Worm (Caenorhabditis elegans) whole organism, L1 larva: ENCODE data around the gene cup-16.

Experiments
- F16B12.6 ChIP-seq: fragments of 150-350 bp; optimal IDR thresholded peaks from 2 replicates; lab custom pipeline; 2014; ENCODE audit warnings: missing biosample characterization, missing genetic modification characterization
- Y116A8C.19 ChIP-seq: sonication (generic microtip); optimal IDR thresholded peaks from 2 replicates; lab custom pipeline; 2016; ENCODE audit warnings: missing compliant biosample characterization, missing genetic modification characterization, borderline replicate concordance
- aha-1 ChIP-seq: fragments of 150-350 bp; optimal IDR thresholded peaks from 2 replicates; lab custom pipeline; 2014; ENCODE audit warnings: missing biosample characterization, missing genetic modification characterization
- alr-1 ChIP-seq: fragments of 200-800 bp; sonication (Bioruptor generic); optimal IDR thresholded peaks from 2 replicates; lab custom pipeline; 2018; ENCODE audit warnings: borderline replicate concordance, mild to moderate bottlenecking, missing genetic modification characterization, missing compliant biosample characterization
- ceh-63 ChIP-seq: fragments of 200-800 bp; sonication (Bioruptor generic); optimal IDR thresholded peaks from 2 replicates; lab custom pipeline; 2018; ENCODE audit warnings: mild to moderate bottlenecking, missing genetic modification characterization, missing compliant biosample characterization
- ceh-8 ChIP-seq: fragments of 200-800 bp; sonication (Bioruptor generic); optimal IDR thresholded peaks from 2 replicates; lab custom pipeline; 2018; ENCODE audit warnings: mild to moderate bottlenecking, missing genetic modification characterization, moderate library complexity, missing compliant biosample characterization
- ceh-82 ChIP-seq, 3 experiments: fragments of 150-350 bp in 1 of 3; sonication (generic microtip) in 2 of 3; optimal IDR thresholded peaks; 2 replicates each; lab custom pipeline; 2014 to 2017; ENCODE audit warnings: missing biosample characterization in 3 of 3, missing genetic modification characterization in 3 of 3
- ces-1 ChIP-seq: fragments of 150-350 bp; optimal IDR thresholded peaks from 2 replicates; lab custom pipeline; 2014; ENCODE audit warnings: missing biosample characterization, missing genetic modification reagents, missing genetic modification characterization
- dpl-1 ChIP-seq, 3 experiments: fragments of 150-350 bp in 2 of 3; sonication (generic microtip) in 1 of 3; optimal IDR thresholded peaks; 2 replicates each; lab custom pipeline; 2014 to 2017; ENCODE audit warnings: missing biosample characterization in 3 of 3, missing genetic modification characterization in 3 of 3, missing genetic modification reagents in 3 of 3
- dsc-1 ChIP-seq: sonication (generic microtip); optimal IDR thresholded peaks from 2 replicates; lab custom pipeline; 2016; ENCODE audit warnings: mild to moderate bottlenecking, missing genetic modification characterization, missing compliant biosample characterization
- efl-1 ChIP-seq, 4 experiments: fragments of 150-350 bp; optimal IDR thresholded peaks in 3 of 4; peaks in 1 of 4; 1 replicate in 1 of 4; 2 replicates in 3 of 4; lab custom pipeline; 2014; ENCODE audit warnings: missing biosample characterization in 2 of 4, missing genetic modification characterization in 2 of 4, missing genetic modification reagents in 2 of 4
- efl-3 ChIP-seq: fragments of 200-800 bp; sonication (Bioruptor generic); optimal IDR thresholded peaks from 2 replicates; lab custom pipeline; 2018; ENCODE audit warnings: mild to moderate bottlenecking, missing genetic modification characterization, missing compliant biosample characterization
- egl-13 ChIP-seq: sonication (generic microtip); optimal IDR thresholded peaks from 2 replicates; lab custom pipeline; 2016; ENCODE audit warnings: missing genotype, missing genetic modification reagents, missing genetic modification characterization, missing compliant biosample characterization
- elt-2 ChIP-seq: sonication (generic microtip); optimal IDR thresholded peaks from 2 replicates; lab custom pipeline; 2016; ENCODE audit warnings: missing genetic modification characterization, mild to moderate bottlenecking, inconsistent platforms, missing compliant biosample characterization, missing genetic modification reagents
- elt-3 ChIP-seq, 6 experiments: fragments of 150-350 bp in 1 of 6; sonication (generic microtip); optimal IDR thresholded peaks; 2 replicates each; lab custom pipeline; 2017 to 2018; ENCODE audit warnings: missing biosample characterization in 6 of 6, missing genetic modification characterization in 6 of 6, inconsistent platforms in 1 of 6
- fkh-8 ChIP-seq: sonication (generic microtip); optimal IDR thresholded peaks from 2 replicates; lab custom pipeline; 2016; ENCODE audit warnings: mild to moderate bottlenecking, missing genetic modification characterization, missing compliant biosample characterization
- fos-1 ChIP-seq: fragments of 150-350 bp; optimal IDR thresholded peaks from 2 replicates; lab custom pipeline; 2014; ENCODE audit warnings: missing biosample characterization, missing genetic modification characterization
- grh-1 ChIP-seq: fragments of 200-800 bp; sonication (Bioruptor generic); IDR thresholded peaks from 2 replicates; pipeline ENCODE4 v1.3.6; 2022; ENCODE audit warnings: missing genetic modification reagents, missing genetic modification characterization, missing compliant biosample characterization
- hlh-4 ChIP-seq: sonication (generic microtip); optimal IDR thresholded peaks from 2 replicates; lab custom pipeline; 2016; ENCODE audit warnings: mild to moderate bottlenecking, missing genetic modification characterization, missing compliant biosample characterization
- hpl-2 ChIP-seq: fragments of 150-350 bp; optimal IDR thresholded peaks from 2 replicates; lab custom pipeline; 2014; ENCODE audit warnings: missing biosample characterization, missing genetic modification reagents, missing genetic modification characterization
- irx-1 ChIP-seq: sonication (generic microtip); optimal IDR thresholded peaks from 2 replicates; lab custom pipeline; 2016; ENCODE audit warnings: missing genetic modification characterization, missing compliant biosample characterization
- isw-1 ChIP-seq: fragments of 200-800 bp; sonication (Bioruptor generic); IDR thresholded peaks from 2 replicates; pipeline ENCODE4 v1.3.6; 2022; ENCODE audit warnings: missing genetic modification characterization, missing compliant biosample characterization
- lin-14 ChIP-seq: fragments of 200-800 bp; sonication (Bioruptor generic); optimal IDR thresholded peaks from 2 replicates; lab custom pipeline; 2018; ENCODE audit warnings: mild to moderate bottlenecking, missing genetic modification characterization, moderate library complexity, missing compliant biosample characterization
- lin-15B ChIP-seq: fragments of 150-350 bp; sonication (generic microtip); optimal IDR thresholded peaks from 3 replicates; lab custom pipeline; 2014; ENCODE audit warnings: missing biosample characterization, missing genetic modification characterization
- lsy-2 ChIP-seq, 2 experiments: fragments of 150-350 bp; optimal IDR thresholded peaks; 2 replicates each; lab custom pipeline; 2014; ENCODE audit warnings: missing biosample characterization in 2 of 2, missing genetic modification characterization in 2 of 2
- mab-9 ChIP-seq: fragments of 200-800 bp; sonication (Bioruptor generic); IDR thresholded peaks from 2 replicates; pipeline ENCODE4 v1.3.6; 2022; ENCODE audit warnings: missing genetic modification reagents, missing genetic modification characterization, missing compliant biosample characterization
- mdl-1 ChIP-seq, 2 experiments: fragments of 150-350 bp; optimal IDR thresholded peaks; 2 replicates each; lab custom pipeline; 2014 to 2017; ENCODE audit warnings: missing biosample characterization in 2 of 2, missing genetic modification characterization in 2 of 2, inconsistent platforms in 1 of 2
- mef-2 ChIP-seq: fragments of 150-350 bp; optimal IDR thresholded peaks from 2 replicates; lab custom pipeline; 2014; ENCODE audit warnings: missing biosample characterization, missing genetic modification characterization
- mep-1 ChIP-seq: fragments of 150-350 bp; optimal IDR thresholded peaks from 2 replicates; lab custom pipeline; 2014; ENCODE audit warnings: missing biosample characterization, missing genetic modification characterization
- nhr-11 ChIP-seq: fragments of 150-350 bp; optimal IDR thresholded peaks from 2 replicates; lab custom pipeline; 2014; ENCODE audit warnings: missing biosample characterization, missing genetic modification characterization
- nhr-19 ChIP-seq: fragments of 200-800 bp; sonication (Bioruptor generic); conservative IDR thresholded peaks from 2 replicates; pipeline ENCODE4 v1.3.6; 2022; ENCODE audit warnings: missing genetic modification characterization, missing compliant biosample characterization
- nhr-20 ChIP-seq: sonication (generic microtip); optimal IDR thresholded peaks from 2 replicates; lab custom pipeline; 2016; ENCODE audit warnings: mild to moderate bottlenecking, missing genetic modification characterization, missing compliant biosample characterization
- nhr-237 ChIP-seq: fragments of 150-350 bp; optimal IDR thresholded peaks from 2 replicates; lab custom pipeline; 2014; ENCODE audit warnings: missing biosample characterization, missing genetic modification characterization
- nhr-28 ChIP-seq: fragments of 150-350 bp; optimal IDR thresholded peaks from 2 replicates; lab custom pipeline; 2014; ENCODE audit warnings: missing biosample characterization, missing genetic modification characterization
- nhr-71 ChIP-seq: sonication (generic microtip); optimal IDR thresholded peaks from 2 replicates; lab custom pipeline; 2016; ENCODE audit warnings: mild to moderate bottlenecking, missing genetic modification characterization, moderate library complexity, missing compliant biosample characterization
- nhr-76 ChIP-seq: sonication (generic microtip); optimal IDR thresholded peaks from 2 replicates; lab custom pipeline; 2017; ENCODE audit warnings: missing biosample characterization, missing genetic modification characterization
- nhr-77 ChIP-seq: fragments of 150-350 bp; optimal IDR thresholded peaks from 2 replicates; lab custom pipeline; 2014; ENCODE audit warnings: missing biosample characterization, missing genetic modification characterization
- nhr-84 ChIP-seq: sonication (generic microtip); optimal IDR thresholded peaks from 2 replicates; lab custom pipeline; 2017; ENCODE audit warnings: missing biosample characterization, missing genetic modification characterization
- nhr-85 ChIP-seq: sonication (generic microtip); peaks from one replicate; lab custom pipeline; 2016; ENCODE audit warnings: missing genetic modification characterization, inconsistent platforms, missing compliant biosample characterization
- pqm-1 ChIP-seq: sonication (generic microtip); optimal IDR thresholded peaks from 3 replicates; lab custom pipeline; 2017; ENCODE audit warnings: missing biosample characterization, missing genetic modification characterization
- rnt-1 ChIP-seq: sonication (generic microtip); optimal IDR thresholded peaks from 2 replicates; lab custom pipeline; 2016; ENCODE audit warnings: mild to moderate bottlenecking, missing genetic modification characterization, moderate library complexity, missing compliant biosample characterization
- skn-1 ChIP-seq: fragments of 150-350 bp; optimal IDR thresholded peaks from 2 replicates; lab custom pipeline; 2014; ENCODE audit warnings: missing biosample characterization, missing genetic modification characterization
- sptf-1 ChIP-seq: fragments of 150-350 bp; optimal IDR thresholded peaks from 2 replicates; lab custom pipeline; 2014; ENCODE audit warnings: missing biosample characterization, missing genetic modification characterization
- sup-37 ChIP-seq: fragments of 200-800 bp; sonication (Bioruptor generic); optimal IDR thresholded peaks from 2 replicates; lab custom pipeline; 2018; ENCODE audit warnings: mild to moderate bottlenecking, missing genetic modification characterization, missing compliant biosample characterization
- tlp-1 ChIP-seq: fragments of 150-350 bp; optimal IDR thresholded peaks from 2 replicates; lab custom pipeline; 2014; ENCODE audit warnings: missing biosample characterization, missing genetic modification characterization
- unc-62 ChIP-seq: fragments of 150-350 bp; optimal IDR thresholded peaks from 2 replicates; lab custom pipeline; 2014; ENCODE audit warnings: missing biosample characterization, missing genetic modification reagents, missing genetic modification characterization
- unc-86 ChIP-seq: sonication (generic microtip); optimal IDR thresholded peaks from 2 replicates; lab custom pipeline; 2016; ENCODE audit warnings: missing genetic modification characterization, missing compliant biosample characterization
- vab-15 ChIP-seq: sonication (generic microtip); optimal IDR thresholded peaks from 2 replicates; lab custom pipeline; 2017; ENCODE audit warnings: missing genotype, mild to moderate bottlenecking, missing genetic modification characterization, missing compliant biosample characterization
- xbp-1 ChIP-seq: sonication (generic microtip); optimal IDR thresholded peaks from 2 replicates; lab custom pipeline; 2016; ENCODE audit warnings: missing genetic modification characterization, missing compliant biosample characterization
- zag-1 ChIP-seq: fragments of 150-350 bp; optimal IDR thresholded peaks from 2 replicates; lab custom pipeline; 2014; ENCODE audit warnings: missing biosample characterization, missing genetic modification characterization
- zip-4 ChIP-seq: fragments of 200-800 bp; sonication (Bioruptor generic); optimal IDR thresholded peaks from 2 replicates; lab custom pipeline; 2018; ENCODE audit warnings: mild to moderate bottlenecking, missing genetic modification characterization, moderate library complexity, missing compliant biosample characterization

Gene cup-16

DNA sequence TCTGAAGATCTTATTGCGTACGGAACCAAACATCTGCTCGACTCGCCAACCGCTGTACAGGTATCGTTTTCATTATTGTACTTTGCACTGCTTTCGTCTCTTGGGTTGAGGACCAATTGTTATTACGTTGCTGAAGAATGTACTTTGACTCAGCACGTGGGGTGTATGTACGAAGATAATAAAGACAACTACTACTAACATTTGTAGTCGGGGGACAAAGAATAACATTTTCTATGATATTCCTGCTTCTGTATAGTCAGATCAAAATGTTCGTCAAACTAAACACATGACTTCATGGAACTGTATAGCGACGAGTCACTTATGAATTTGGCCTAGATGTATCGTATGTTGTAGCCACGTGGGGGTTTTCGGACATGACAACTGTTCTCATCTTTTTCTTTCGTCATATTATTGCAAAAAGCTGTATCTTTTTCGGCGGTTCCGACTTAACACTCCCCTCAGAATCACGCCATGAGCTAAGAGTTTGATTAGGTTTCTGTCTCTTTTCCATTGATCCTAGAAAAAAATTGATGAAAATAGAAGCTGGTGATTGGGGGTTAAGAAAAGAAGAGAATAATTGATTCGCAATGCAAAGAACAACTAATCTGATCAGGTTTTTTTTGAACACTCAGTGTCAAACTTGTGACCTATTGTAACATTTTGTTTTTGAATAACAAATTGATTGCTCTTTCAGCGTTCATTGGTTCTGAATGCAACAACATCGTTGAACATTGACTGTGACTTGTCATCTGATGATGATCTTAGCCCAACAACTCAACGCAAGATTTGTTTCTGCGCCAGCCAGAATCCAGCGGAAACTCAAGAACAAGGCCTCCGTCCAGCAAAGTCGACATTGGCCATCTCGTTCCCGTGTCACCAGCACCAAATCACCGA lies 37.8 kb downstream of the cup-16 start:
- TF ChIP-seq nhr-84 (tag; lab: Kevin White, UChicago): no peak
- peak; percentile 36 for TF ChIP-seq lin-14 (GFP tag; lab: Kevin White, UChicago)
- TF ChIP-seq efl-1 (optimal IDR thresholded peaks at IDR 0.05; lab: Kevin White, UChicago): no peak
- peak in 1 of 2 experiments; percentile 91 for TF ChIP-seq efl-1 (GFP tag; optimal IDR thresholded peaks at IDR 0.05 in 1 of 2; lab: Kevin White, UChicago)
- TF ChIP-seq ceh-63 (GFP tag; lab: Kevin White, UChicago): no peak
- TF ChIP-seq nhr-71 (tag; lab: Kevin White, UChicago): peak; percentile 62
- TF ChIP-seq pqm-1 (tag; lab: Kevin White, UChicago): no peak
- no peak for TF ChIP-seq vab-15
- no peak for TF ChIP-seq mef-2
- no peak for TF ChIP-seq nhr-28 (tag; lab: Kevin White, UChicago)
- TF ChIP-seq xbp-1 (tag; lab: Kevin White, UChicago): no peak
- TF ChIP-seq rnt-1 (tag; lab: Kevin White, UChicago): peak; percentile 50
- TF ChIP-seq sup-37 (GFP tag; lab: Kevin White, UChicago): no peak
- TF ChIP-seq F16B12.6 (tag; lab: Kevin White, UChicago): no peak
- TF ChIP-seq nhr-11 (tag; lab: Kevin White, UChicago): no peak
- TF ChIP-seq skn-1 (tag; lab: Kevin White, UChicago): no peak
- no peak for TF ChIP-seq unc-62
- TF ChIP-seq mdl-1 (tag; optimal IDR thresholded peaks at IDR 0.05; lab: Kevin White, UChicago): peak in 1 of 2 experiments; percentile 57
- no peak for TF ChIP-seq isw-1 (GFP tag; lab: Robert Waterston, UW)
- no peak for TF ChIP-seq zag-1
- no peak for TF ChIP-seq lin-15B (tag; lab: Kevin White, UChicago)
- TF ChIP-seq fkh-8 (tag; lab: Kevin White, UChicago): no peak
- TF ChIP-seq aha-1 (tag; lab: Kevin White, UChicago): no peak
- peak; percentile 90 for TF ChIP-seq nhr-19 (GFP tag; lab: Robert Waterston, UW)
- TF ChIP-seq nhr-237 (tag; lab: Kevin White, UChicago): no peak
- TF ChIP-seq grh-1: 0 out of 2 replicates have a peak, but pooled peaks have one; percentile 24
- no peak for TF ChIP-seq ces-1 (GFP tag; lab: Kevin White, UChicago)
- TF ChIP-seq dpl-1 (GFP tag; optimal IDR thresholded peaks at IDR 0.05; lab: Kevin White, UChicago): no peak
- no peak for TF ChIP-seq nhr-76 (tag; lab: Kevin White, UChicago)
- peak; percentile 79 for TF ChIP-seq nhr-85
- peak in 1 of 2 experiments; percentile 47 for TF ChIP-seq lsy-2 (tag; optimal IDR thresholded peaks at IDR 0.05; lab: Kevin White, UChicago)
- no peak for TF ChIP-seq elt-2 (tag; lab: Kevin White, UChicago)
- peak; percentile 42 for TF ChIP-seq nhr-20
- TF ChIP-seq hlh-4 (tag; lab: Kevin White, UChicago): no peak
- no peak for TF ChIP-seq tlp-1
- no peak for TF ChIP-seq egl-13
- TF ChIP-seq mep-1 (tag; lab: Kevin White, UChicago): peak; percentile 1
- TF ChIP-seq sptf-1: no peak
- TF ChIP-seq ceh-82 (tag; optimal IDR thresholded peaks at IDR 0.05; lab: Kevin White, UChicago): no peak
- TF ChIP-seq fos-1 (tag; lab: Kevin White, UChicago): no peak
- TF ChIP-seq ceh-8 (GFP tag; lab: Kevin White, UChicago): no peak
- no peak for TF ChIP-seq unc-86
- TF ChIP-seq irx-1 (tag; lab: Kevin White, UChicago): no peak
- no peak for TF ChIP-seq nhr-77
- TF ChIP-seq hpl-2 (GFP tag; lab: Kevin White, UChicago): no peak
- TF ChIP-seq alr-1 (tag; lab: Kevin White, UChicago): no peak
- TF ChIP-seq elt-3 (tag; optimal IDR thresholded peaks at IDR 0.05; lab: Kevin White, UChicago): peak in 1 of 6 experiments; percentile 59
- TF ChIP-seq mab-9 (GFP tag; lab: Robert Waterston, UW): no peak
- no peak for TF ChIP-seq dsc-1 (tag; lab: Kevin White, UChicago)
- no peak for TF ChIP-seq zip-4 (GFP tag; lab: Kevin White, UChicago)
- no peak for TF ChIP-seq Y116A8C.19 (tag; lab: Kevin White, UChicago)
- no peak for TF ChIP-seq efl-3
